Worm (Caenorhabditis elegans) whole organism, young adult: ENCODE results near the gene F29A7.3.

Experiments used
- C06A6.2 ChIP-seq: fragments of 200-800 bp; sonication (Bioruptor generic); conservative IDR thresholded peaks from 2 replicates; pipeline ENCODE4 v1.3.6; 2022; ENCODE audit warnings: missing genetic modification characterization, missing compliant biosample characterization
- F22D6.2 ChIP-seq: sonication (generic microtip); optimal IDR thresholded peaks from 2 replicates; lab custom pipeline; 2016; ENCODE audit warnings: mild to moderate bottlenecking, missing genetic modification characterization, missing compliant biosample characterization
- F23B12.7 ChIP-seq: sonication (generic microtip); optimal IDR thresholded peaks from 2 replicates; lab custom pipeline; 2017; ENCODE audit warnings: missing genetic modification characterization, mild to moderate bottlenecking, missing compliant biosample characterization, antibody characterized with exemption, moderate library complexity; ENCODE audit not compliant: insufficient read depth
- F57A8.1 ChIP-seq: fragments of 200-800 bp; sonication (Bioruptor generic); optimal IDR thresholded peaks from 2 replicates; lab custom pipeline; 2018; ENCODE audit warnings: mild to moderate bottlenecking, missing genetic modification characterization, moderate library complexity, missing compliant biosample characterization
- T07F8.4 ChIP-seq: sonication (generic microtip); optimal IDR thresholded peaks from 2 replicates; lab custom pipeline; 2016; ENCODE audit warnings: mild to moderate bottlenecking, missing genetic modification characterization, moderate library complexity, missing compliant biosample characterization
- T26A5.8 ChIP-seq: sonication (generic microtip); optimal IDR thresholded peaks from 2 replicates; lab custom pipeline; 2016; ENCODE audit warnings: missing genetic modification characterization, missing compliant biosample characterization
- Y56A3A.18 ChIP-seq: fragments of 200-800 bp; sonication (Bioruptor generic); IDR thresholded peaks from 2 replicates; pipeline ENCODE4 v1.3.6; 2022; ENCODE audit warnings: missing genetic modification reagents, missing genetic modification characterization, missing compliant biosample characterization
- ZK185.1 ChIP-seq: sonication (generic microtip); optimal IDR thresholded peaks from 2 replicates; lab custom pipeline; 2016; ENCODE audit warnings: mild to moderate bottlenecking, missing genetic modification characterization, missing compliant biosample characterization; ENCODE audit not compliant: poor library complexity, severe bottlenecking
- aptf-3 ChIP-seq: fragments of 200-800 bp; sonication (Bioruptor generic); IDR thresholded peaks from 2 replicates; pipeline ENCODE4 v1.3.6; 2022; ENCODE audit warnings: missing genetic modification characterization, missing compliant biosample characterization
- athp-1 ChIP-seq: sonication (generic microtip); optimal IDR thresholded peaks from 2 replicates; lab custom pipeline; 2017; ENCODE audit warnings: mild to moderate bottlenecking, missing genetic modification characterization, missing compliant biosample characterization
- attf-3 ChIP-seq: fragments of 200-800 bp; sonication (Bioruptor generic); conservative IDR thresholded peaks from 2 replicates; pipeline ENCODE4 v1.3.6; 2022; ENCODE audit warnings: missing genetic modification reagents, missing genetic modification characterization, missing compliant biosample characterization
- cebp-2 ChIP-seq: fragments of 200-800 bp; sonication (Bioruptor generic); IDR thresholded peaks from 2 replicates; pipeline ENCODE4 v1.3.6; 2022; ENCODE audit warnings: missing genetic modification characterization, missing compliant biosample characterization
- ceh-27 ChIP-seq: fragments of 200-800 bp; sonication (Bioruptor generic); optimal IDR thresholded peaks from 2 replicates; lab custom pipeline; 2018; ENCODE audit warnings: mild to moderate bottlenecking, missing genetic modification characterization, moderate library complexity, missing compliant biosample characterization
- ceh-79 ChIP-seq: sonication (generic microtip); optimal IDR thresholded peaks from 2 replicates; lab custom pipeline; 2017; ENCODE audit warnings: mild to moderate bottlenecking, missing genetic modification characterization, missing compliant biosample characterization
- die-1 ChIP-seq: sonication (generic microtip); optimal IDR thresholded peaks from 2 replicates; lab custom pipeline; 2016; ENCODE audit warnings: missing genotype, mild to moderate bottlenecking, missing genetic modification characterization, missing compliant biosample characterization
- dpff-1 ChIP-seq: sonication (generic microtip); optimal IDR thresholded peaks from 2 replicates; lab custom pipeline; 2017; ENCODE audit warnings: mild to moderate bottlenecking, missing genetic modification characterization, missing compliant biosample characterization
- efl-1 ChIP-seq: fragments of 150-350 bp; optimal IDR thresholded peaks from 2 replicates; lab custom pipeline; 2014; ENCODE audit warnings: missing biosample characterization, missing genetic modification reagents, missing genetic modification characterization
- egl-18 ChIP-seq: fragments of 200-800 bp; sonication (Bioruptor generic); IDR thresholded peaks from 2 replicates; pipeline ENCODE4 v1.3.6; 2022; ENCODE audit warnings: missing genetic modification reagents, missing genetic modification characterization, missing compliant biosample characterization
- egl-44 ChIP-seq: fragments of 200-800 bp; sonication (Bioruptor generic); IDR thresholded peaks from 2 replicates; pipeline ENCODE4 v1.3.6; 2022; ENCODE audit warnings: missing genetic modification reagents, missing genetic modification characterization, missing compliant biosample characterization
- fkh-3 ChIP-seq: sonication (generic microtip); optimal IDR thresholded peaks from 2 replicates; lab custom pipeline; 2016; ENCODE audit warnings: mild to moderate bottlenecking, missing genetic modification characterization, missing compliant biosample characterization
- hlh-12 ChIP-seq: sonication (generic microtip); optimal IDR thresholded peaks from 2 replicates; lab custom pipeline; 2016; ENCODE audit warnings: missing genetic modification characterization, missing compliant biosample characterization
- let-526 ChIP-seq: fragments of 200-800 bp; sonication (Bioruptor generic); IDR thresholded peaks from 2 replicates; pipeline ENCODE4 v1.3.6; 2022; ENCODE audit warnings: missing genetic modification reagents, missing genetic modification characterization, missing compliant biosample characterization
- let-607 ChIP-seq, 2 experiments: fragments of 200-800 bp in 1 of 2; sonication (Bioruptor generic) in 1 of 2; sonication (generic microtip) in 1 of 2; optimal IDR thresholded peaks; 2 replicates each; lab custom pipeline; 2016 to 2018; ENCODE audit warnings: mild to moderate bottlenecking in 2 of 2, missing compliant biosample characterization in 2 of 2, missing genetic modification characterization in 2 of 2, moderate library complexity in 2 of 2, missing genotype in 1 of 2
- lir-1 ChIP-seq: fragments of 200-800 bp; sonication (Bioruptor generic); conservative IDR thresholded peaks from 2 replicates; pipeline ENCODE4 v1.3.6; 2022; ENCODE audit warnings: missing genetic modification reagents, missing genetic modification characterization, missing compliant biosample characterization
- lsl-1 ChIP-seq: fragments of 200-800 bp; sonication (Bioruptor generic); optimal IDR thresholded peaks from 2 replicates; lab custom pipeline; 2018; ENCODE audit warnings: mild to moderate bottlenecking, missing genetic modification characterization, moderate library complexity, missing compliant biosample characterization
- madf-8 ChIP-seq: fragments of 200-800 bp; sonication (Bioruptor generic); conservative IDR thresholded peaks from 2 replicates; pipeline ENCODE4 v1.3.6; 2022; ENCODE audit warnings: missing genetic modification reagents, missing genetic modification characterization, missing compliant biosample characterization
- mcd-1 ChIP-seq: fragments of 200-800 bp; sonication (Bioruptor generic); IDR thresholded peaks from 2 replicates; pipeline ENCODE4 v1.3.6; 2022; ENCODE audit warnings: missing genetic modification reagents, missing genetic modification characterization, missing compliant biosample characterization
- mes-4 ChIP-seq: sonication (generic microtip); optimal IDR thresholded peaks from 2 replicates; lab custom pipeline; 2016; ENCODE audit warnings: missing genotype, missing genetic modification characterization, missing compliant biosample characterization
- mxl-1 ChIP-seq: sonication (generic microtip); optimal IDR thresholded peaks from 2 replicates; lab custom pipeline; 2016; ENCODE audit warnings: missing genetic modification characterization, missing compliant biosample characterization
- pha-4 ChIP-seq: fragments of 150-350 bp; sonication (generic microtip); optimal IDR thresholded peaks from 2 replicates; lab custom pipeline; 2014; ENCODE audit warnings: missing biosample characterization, missing genetic modification reagents, missing genetic modification characterization
- rec-8 ChIP-seq, 2 experiments: sonication (generic microtip); optimal IDR thresholded peaks; 2 replicates each; lab custom pipeline; 2016; ENCODE audit warnings: mild to moderate bottlenecking in 2 of 2, missing genetic modification characterization in 2 of 2, missing genetic modification reagents in 2 of 2, missing genotype in 2 of 2, missing biosample characterization in 1 of 2, missing compliant biosample characterization in 1 of 2, moderate library complexity in 1 of 2
- repo-1 ChIP-seq: sonication (generic microtip); optimal IDR thresholded peaks from 2 replicates; lab custom pipeline; 2017; ENCODE audit warnings: mild to moderate bottlenecking, missing genetic modification characterization, missing compliant biosample characterization
- rpc-1 ChIP-seq, 2 experiments: fragments of 150-350 bp in 1 of 2; sonication (generic microtip) in 1 of 2; optimal IDR thresholded peaks; 2 replicates each; lab custom pipeline; 2014 to 2018; ENCODE audit warnings: missing biosample characterization in 1 of 2, missing genetic modification characterization in 1 of 2, missing genetic modification reagents in 1 of 2, missing genotype in 1 of 2
- sdz-38 ChIP-seq: sonication (generic microtip); optimal IDR thresholded peaks from 2 replicates; lab custom pipeline; 2016; ENCODE audit warnings: missing genotype, missing genetic modification characterization, missing compliant biosample characterization
- sea-2 ChIP-seq: fragments of 200-800 bp; sonication (Bioruptor generic); IDR thresholded peaks from 2 replicates; pipeline ENCODE4 v1.3.6; 2022; ENCODE audit warnings: missing genetic modification characterization, missing compliant biosample characterization
- somi-1 ChIP-seq: fragments of 200-800 bp; sonication (Bioruptor generic); optimal IDR thresholded peaks from 2 replicates; lab custom pipeline; 2018; ENCODE audit warnings: mild to moderate bottlenecking, missing genetic modification characterization, missing compliant biosample characterization
- sptf-2 ChIP-seq: fragments of 200-800 bp; sonication (Bioruptor generic); optimal IDR thresholded peaks from 2 replicates; lab custom pipeline; 2018; ENCODE audit warnings: mild to moderate bottlenecking, missing genetic modification characterization, missing compliant biosample characterization
- tlf-1 ChIP-seq: fragments of 200-800 bp; sonication (Bioruptor generic); optimal IDR thresholded peaks from 2 replicates; lab custom pipeline; 2018; ENCODE audit warnings: mild to moderate bottlenecking, missing genetic modification characterization, missing compliant biosample characterization
- unc-130 ChIP-seq: sonication (generic microtip); optimal IDR thresholded peaks from 2 replicates; lab custom pipeline; 2016; ENCODE audit warnings: missing genetic modification reagents, missing genetic modification characterization, missing compliant biosample characterization
- zim-3 ChIP-seq: sonication (generic microtip); optimal IDR thresholded peaks from 2 replicates; lab custom pipeline; 2017; ENCODE audit warnings: mild to moderate bottlenecking, missing genetic modification characterization, moderate library complexity, missing compliant biosample characterization
- ztf-26 ChIP-seq: sonication (generic microtip); optimal IDR thresholded peaks from 2 replicates; lab custom pipeline; 2017; ENCODE audit warnings: missing genetic modification characterization, missing compliant biosample characterization
- ztf-6 ChIP-seq: fragments of 200-800 bp; sonication (Bioruptor generic); IDR thresholded peaks from 2 replicates; pipeline ENCODE4 v1.3.6; 2022; ENCODE audit warnings: missing genetic modification reagents, missing genetic modification characterization, missing compliant biosample characterization

Gene F29A7.3

DNA sequence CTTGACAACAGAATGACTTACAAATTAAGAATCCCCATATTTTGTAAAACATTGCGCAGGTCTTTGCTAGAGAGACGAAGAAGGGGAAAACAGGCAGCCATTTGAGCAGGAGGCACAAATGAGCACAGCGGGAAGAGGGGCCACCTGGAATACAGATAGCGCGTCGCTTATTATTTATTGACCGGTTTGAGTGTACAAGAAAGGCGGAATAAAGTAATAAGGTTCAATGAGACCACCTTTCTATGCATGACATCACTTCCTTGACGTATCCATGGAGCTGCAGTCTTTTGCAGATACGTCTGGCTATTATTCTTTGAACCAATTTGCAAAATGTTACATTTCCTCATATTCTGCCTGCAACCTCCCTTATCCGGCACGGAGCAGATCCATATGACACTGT lies 21.8 kb downstream of the F29A7.3 start, which contains the start of gene fbxb-111:
Gene fbxb-111, minus strand, starts transcription at position 101 of the 400 bp plus-strand sequence.
- TF ChIP-seq ceh-27 (no peak), rec-8 (tag; optimal IDR thresholded peaks at IDR 0.05; lab: Kevin White, UChicago) (no peak), F57A8.1 (GFP tag; lab: Kevin White, UChicago) (no peak), Y56A3A.18 (no peak), unc-130 (no peak), ZK185.1 (tag; lab: Kevin White, UChicago) (no peak), somi-1 (GFP tag; lab: Kevin White, UChicago) (no peak), let-607 (tag; optimal IDR thresholded peaks at IDR 0.05; lab: Kevin White, UChicago) (no peak), mcd-1 (no peak), F23B12.7 (tag; lab: Kevin White, UChicago) (no peak), dpff-1 (tag; lab: Kevin White, UChicago) (no peak), lsl-1 (GFP tag; lab: Kevin White, UChicago) (no peak), aptf-3 (no peak), ceh-79 (tag; lab: Kevin White, UChicago) (no peak), T26A5.8 (tag; lab: Kevin White, UChicago) (no peak)

DNA sequence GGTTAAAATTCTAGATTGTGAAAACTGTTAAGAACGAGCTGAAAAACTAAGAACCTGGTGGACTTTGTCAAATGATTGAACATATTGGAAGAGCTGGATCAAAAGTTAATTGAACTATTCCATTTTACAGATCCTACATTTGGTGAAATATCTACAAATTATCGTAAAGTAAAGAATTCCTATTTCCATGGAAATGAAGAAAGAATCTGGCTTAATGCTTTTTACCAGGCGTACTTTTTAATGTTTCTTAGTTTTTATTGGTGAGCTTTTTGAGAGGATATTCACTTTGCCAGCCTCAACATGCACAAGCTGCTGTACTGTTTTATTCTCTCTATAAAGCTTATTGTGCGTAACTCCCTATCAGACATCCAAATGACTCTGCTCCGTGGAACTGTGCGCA lies 24.7 kb downstream of the F29A7.3 start, which contains the start of gene F08D12.4:
Gene F08D12.4, plus strand, starts transcription at position 301 of the 400 bp plus-strand sequence.
- no peak for TF ChIP-seq sptf-2 (GFP tag; lab: Kevin White, UChicago)
- TF ChIP-seq attf-3 (GFP tag; lab: Robert Waterston, UW), result no peak
- no peak for TF ChIP-seq ceh-27
- no peak for TF ChIP-seq tlf-1 (GFP tag; lab: Kevin White, UChicago)
- TF ChIP-seq sdz-38, result no peak
- no peak for TF ChIP-seq ztf-26 (tag; lab: Kevin White, UChicago)
- TF ChIP-seq ztf-6 (GFP tag; lab: Robert Waterston, UW), result no peak
- TF ChIP-seq pha-4 (tag; lab: Kevin White, UChicago), result no peak
- no peak for TF ChIP-seq C06A6.2
- TF ChIP-seq fkh-3 (tag; lab: Kevin White, UChicago), result no peak
- no peak for TF ChIP-seq sea-2
- no peak for TF ChIP-seq madf-8 (GFP tag; lab: Robert Waterston, UW)
- TF ChIP-seq F22D6.2 (tag; lab: Kevin White, UChicago), result no peak
- TF ChIP-seq cebp-2, result no peak

DNA sequence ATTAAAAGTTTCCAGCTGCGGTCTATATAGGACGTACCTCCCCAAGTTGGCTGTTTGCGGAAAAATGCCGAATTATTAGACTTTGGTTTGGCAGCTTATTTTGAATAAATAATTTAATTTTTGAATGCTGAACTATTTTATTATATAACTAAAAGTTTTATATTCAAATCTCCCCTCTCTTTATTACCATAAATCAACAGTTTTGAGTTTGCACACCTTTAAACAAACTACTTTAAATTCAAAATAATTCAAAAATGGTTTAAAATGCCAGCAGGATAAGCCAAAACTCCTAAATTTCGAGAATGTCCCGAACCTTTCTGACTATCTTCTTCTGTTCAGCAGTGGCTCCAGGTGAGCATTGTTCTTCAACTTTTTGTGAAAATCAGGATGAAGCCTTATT lies 26.2 kb downstream of the F29A7.3 start, which contains the start of gene F08D12.3:
Gene F08D12.3, plus strand, starts transcription at position 301 of the 400 bp plus-strand sequence.
- TF ChIP-seq hlh-12 (tag; lab: Kevin White, UChicago) (no peak), T07F8.4 (tag; lab: Kevin White, UChicago) (no peak), zim-3 (tag; lab: Kevin White, UChicago) (no peak), egl-18 (GFP tag; lab: Robert Waterston, UW) (no peak), lir-1 (no peak), die-1 (tag; lab: Kevin White, UChicago) (no peak), mes-4 (tag; lab: Kevin White, UChicago) (no peak), egl-44 (GFP tag; lab: Robert Waterston, UW) (no peak), repo-1 (no peak), F22D6.2 (tag; lab: Kevin White, UChicago) (no peak), athp-1 (tag; lab: Kevin White, UChicago) (no peak), let-526 (GFP tag; lab: Robert Waterston, UW) (no peak), mxl-1 (tag; lab: Kevin White, UChicago) (no peak), rpc-1 (optimal IDR thresholded peaks at IDR 0.05; lab: Kevin White, UChicago) (no peak), rpc-1 (tag; optimal IDR thresholded peaks at IDR 0.05; lab: Kevin White, UChicago) (no peak), efl-1 (GFP tag; lab: Kevin White, UChicago) (no peak), sea-2 (no peak), fkh-3 (tag; lab: Kevin White, UChicago) (no peak)
